Worm (Caenorhabditis elegans) whole organism, L2 larva: ENCODE results near the gene dpy-18.
A peak's percentile ranks its signal among the peaks of the same experiment; 100 is the strongest.

Experiments used
- C34F6.9 ChIP-seq: fragments of 150-350 bp; optimal IDR thresholded peaks from 2 replicates; lab custom pipeline; 2014; ENCODE audit warnings: missing biosample characterization, missing genetic modification characterization
- F13H6.1 ChIP-seq: sonication (generic microtip); optimal IDR thresholded peaks from 2 replicates; lab custom pipeline; 2016; ENCODE audit warnings: missing genetic modification characterization, missing compliant biosample characterization
- R02D3.7 ChIP-seq: fragments of 150-350 bp; optimal IDR thresholded peaks from 2 replicates; lab custom pipeline; 2014; ENCODE audit warnings: missing biosample characterization, missing genetic modification characterization
- Y55F3AM.14 ChIP-seq: fragments of 200-800 bp; sonication (Bioruptor generic); optimal IDR thresholded peaks from 2 replicates; lab custom pipeline; 2018; ENCODE audit warnings: mild to moderate bottlenecking, missing genetic modification characterization, missing compliant biosample characterization
- ZK546.5 ChIP-seq: sonication (generic microtip); optimal IDR thresholded peaks from 2 replicates; lab custom pipeline; 2017; ENCODE audit warnings: missing biosample characterization, missing genetic modification characterization
- alr-1 ChIP-seq: fragments of 150-350 bp; optimal IDR thresholded peaks from 2 replicates; lab custom pipeline; 2014; ENCODE audit warnings: missing biosample characterization, missing genetic modification characterization
- aly-2 ChIP-seq: fragments of 150-350 bp; optimal IDR thresholded peaks from 2 replicates; lab custom pipeline; 2014; ENCODE audit warnings: missing biosample characterization, missing genetic modification characterization
- ama-1 ChIP-seq: fragments of 150-350 bp; optimal IDR thresholded peaks from 2 replicates; lab custom pipeline; 2018; ENCODE audit warnings: inconsistent platforms
- blmp-1 ChIP-seq: sonication (generic microtip); optimal IDR thresholded peaks from 2 replicates; lab custom pipeline; 2017; ENCODE audit warnings: missing genetic modification characterization, mild to moderate bottlenecking, missing compliant biosample characterization, antibody characterized with exemption, moderate library complexity; ENCODE audit not compliant: insufficient read depth
- ceh-16 ChIP-seq: fragments of 150-350 bp; optimal IDR thresholded peaks from 2 replicates; lab custom pipeline; 2014; ENCODE audit warnings: missing biosample characterization, missing genetic modification characterization
- ceh-82 ChIP-seq: fragments of 150-350 bp; optimal IDR thresholded peaks from 2 replicates; lab custom pipeline; 2014; ENCODE audit warnings: missing biosample characterization, missing genetic modification characterization
- crh-2 ChIP-seq: sonication (generic microtip); optimal IDR thresholded peaks from 2 replicates; lab custom pipeline; 2017; ENCODE audit warnings: missing biosample characterization, missing genetic modification characterization
- dmd-4 ChIP-seq: sonication (generic microtip); optimal IDR thresholded peaks from 2 replicates; lab custom pipeline; 2017; ENCODE audit warnings: missing biosample characterization, missing genetic modification characterization
- egl-27 ChIP-seq: sonication (generic microtip); optimal IDR thresholded peaks from 3 replicates; lab custom pipeline; 2017; ENCODE audit warnings: missing biosample characterization, missing genetic modification reagents, missing genetic modification characterization
- elt-1 ChIP-seq: fragments of 150-350 bp; optimal IDR thresholded peaks from 2 replicates; lab custom pipeline; 2014; ENCODE audit warnings: missing biosample characterization, missing genetic modification characterization
- elt-3 ChIP-seq: sonication (generic microtip); optimal IDR thresholded peaks from 2 replicates; lab custom pipeline; 2017; ENCODE audit warnings: missing biosample characterization, missing genetic modification characterization
- fos-1 ChIP-seq: fragments of 150-350 bp; optimal IDR thresholded peaks from 2 replicates; lab custom pipeline; 2014; ENCODE audit warnings: missing biosample characterization, missing genetic modification characterization
- gmeb-1 ChIP-seq: fragments of 150-350 bp; optimal IDR thresholded peaks from 2 replicates; lab custom pipeline; 2014; ENCODE audit warnings: missing biosample characterization, missing genetic modification characterization
- lin-11 ChIP-seq: fragments of 150-350 bp; sonication (generic microtip); optimal IDR thresholded peaks from 2 replicates; lab custom pipeline; 2014; ENCODE audit warnings: missing biosample characterization, missing genetic modification characterization, inconsistent platforms, mixed read lengths
- lin-13 ChIP-seq: fragments of 150-350 bp; optimal IDR thresholded peaks from 2 replicates; lab custom pipeline; 2014; ENCODE audit warnings: missing biosample characterization, missing genetic modification reagents, missing genetic modification characterization
- lin-39 ChIP-seq: fragments of 150-350 bp; optimal IDR thresholded peaks from 2 replicates; lab custom pipeline; 2014; ENCODE audit warnings: missing biosample characterization, missing genetic modification reagents, missing genetic modification characterization
- lsy-2 ChIP-seq, 2 experiments: fragments of 150-350 bp in 1 of 2; sonication (generic microtip) in 1 of 2; optimal IDR thresholded peaks; 2 replicates each; lab custom pipeline; 2014 to 2017; ENCODE audit warnings: missing biosample characterization in 2 of 2, missing genetic modification characterization in 2 of 2
- mbf-1 ChIP-seq: sonication (generic microtip); optimal IDR thresholded peaks from 2 replicates; lab custom pipeline; 2017; ENCODE audit warnings: missing biosample characterization, missing genetic modification characterization
- mdl-1 ChIP-seq, 2 experiments: fragments of 150-350 bp in 1 of 2; sonication (generic microtip) in 1 of 2; optimal IDR thresholded peaks; 2 replicates each; lab custom pipeline; 2017; ENCODE audit warnings: missing biosample characterization in 2 of 2, missing genetic modification characterization in 2 of 2
- nhr-10 ChIP-seq: sonication (generic microtip); optimal IDR thresholded peaks from 2 replicates; lab custom pipeline; 2017; ENCODE audit warnings: missing biosample characterization, missing genetic modification characterization
- nhr-11 ChIP-seq: fragments of 150-350 bp; optimal IDR thresholded peaks from 2 replicates; lab custom pipeline; 2014; ENCODE audit warnings: missing biosample characterization, missing genetic modification characterization
- nhr-12 ChIP-seq: fragments of 150-350 bp; optimal IDR thresholded peaks from 2 replicates; lab custom pipeline; 2014; ENCODE audit warnings: missing biosample characterization, missing genetic modification characterization
- nhr-129 ChIP-seq: fragments of 150-350 bp; optimal IDR thresholded peaks from 2 replicates; lab custom pipeline; 2014; ENCODE audit warnings: missing biosample characterization, missing genetic modification characterization
- nhr-21 ChIP-seq: fragments of 150-350 bp; optimal IDR thresholded peaks from 2 replicates; lab custom pipeline; 2014; ENCODE audit warnings: missing biosample characterization, missing genetic modification characterization
- nhr-237 ChIP-seq: fragments of 150-350 bp; optimal IDR thresholded peaks from 2 replicates; lab custom pipeline; 2014; ENCODE audit warnings: missing biosample characterization, missing genetic modification characterization
- nhr-6 ChIP-seq: fragments of 150-350 bp; optimal IDR thresholded peaks from 2 replicates; lab custom pipeline; 2014; ENCODE audit warnings: missing biosample characterization, missing genetic modification characterization
- nhr-77 ChIP-seq: fragments of 150-350 bp; optimal IDR thresholded peaks from 2 replicates; lab custom pipeline; 2014; ENCODE audit warnings: missing biosample characterization, missing genetic modification characterization
- peb-1 ChIP-seq: fragments of 150-350 bp; optimal IDR thresholded peaks from 2 replicates; lab custom pipeline; 2014; ENCODE audit warnings: missing biosample characterization, missing genetic modification characterization
- sem-4 ChIP-seq: fragments of 150-350 bp; optimal IDR thresholded peaks from 2 replicates; lab custom pipeline; 2014; ENCODE audit warnings: missing biosample characterization, missing genetic modification reagents, missing genetic modification characterization
- sma-3 ChIP-seq: sonication (generic microtip); optimal IDR thresholded peaks from 2 replicates; lab custom pipeline; 2016; ENCODE audit warnings: missing genetic modification reagents, missing genetic modification characterization, missing compliant biosample characterization
- sma-9 ChIP-seq, 2 experiments: fragments of 150-350 bp in 1 of 2; sonication (generic microtip) in 1 of 2; optimal IDR thresholded peaks; 2 replicates each; lab custom pipeline; 2014 to 2016; ENCODE audit warnings: missing genetic modification characterization in 2 of 2, mild to moderate bottlenecking in 1 of 2, missing biosample characterization in 1 of 2, missing compliant biosample characterization in 1 of 2, missing genetic modification reagents in 1 of 2, moderate library complexity in 1 of 2
- snpc-4 ChIP-seq: fragments of 150-350 bp; optimal IDR thresholded peaks from 2 replicates; lab custom pipeline; 2014; ENCODE audit warnings: missing biosample characterization, missing genetic modification characterization
- unc-39 ChIP-seq: fragments of 150-350 bp; optimal IDR thresholded peaks from 2 replicates; lab custom pipeline; 2014; ENCODE audit warnings: missing biosample characterization, missing genetic modification characterization
- unc-55 ChIP-seq: fragments of 150-350 bp; sonication (generic microtip); optimal IDR thresholded peaks from 3 replicates; lab custom pipeline; 2014; ENCODE audit warnings: missing biosample characterization, missing genetic modification reagents, missing genetic modification characterization
- unc-62 ChIP-seq: fragments of 150-350 bp; optimal IDR thresholded peaks from 2 replicates; lab custom pipeline; 2014; ENCODE audit warnings: missing biosample characterization, missing genetic modification reagents, missing genetic modification characterization
- zag-1 ChIP-seq: fragments of 150-350 bp; optimal IDR thresholded peaks from 2 replicates; lab custom pipeline; 2014; ENCODE audit warnings: missing biosample characterization, missing genetic modification characterization
- ztf-1 ChIP-seq: fragments of 200-800 bp; sonication (Bioruptor generic); conservative IDR thresholded peaks from 2 replicates; pipeline ENCODE4 v1.3.6; 2022; ENCODE audit warnings: missing genetic modification characterization, missing compliant biosample characterization
- ztf-11 ChIP-seq: sonication (generic microtip); optimal IDR thresholded peaks from 2 replicates; lab custom pipeline; 2017; ENCODE audit warnings: missing biosample characterization, missing genetic modification characterization
- ztf-4 ChIP-seq: fragments of 150-350 bp; optimal IDR thresholded peaks from 2 replicates; lab custom pipeline; 2014; ENCODE audit warnings: missing biosample characterization, missing genetic modification characterization

dpy-18 gene

ce11 chrIII:11346383-11346782, 31.4 kb downstream of the dpy-18 start, which contains the start of gene T28D6.7:
Gene T28D6.7, minus strand, starts transcription at chrIII:11346483.
- TF ChIP-seq nhr-129 (tag; lab: Kevin White, UChicago), result no peak
- no peak for TF ChIP-seq unc-62 (GFP tag; lab: Kevin White, UChicago)
- TF ChIP-seq Y55F3AM.14 (GFP tag; lab: Kevin White, UChicago), result no peak
- no peak for TF ChIP-seq alr-1
- no peak for TF ChIP-seq elt-1 (tag; lab: Kevin White, UChicago)
- no peak for TF ChIP-seq blmp-1 (tag; lab: Kevin White, UChicago)
- TF ChIP-seq sem-4 (tag; lab: Kevin White, UChicago), result no peak
- TF ChIP-seq nhr-21 (tag; lab: Kevin White, UChicago), result no peak
- TF ChIP-seq lin-11, result no peak
- TF ChIP-seq sma-9 (GFP tag; optimal IDR thresholded peaks at IDR 0.05; lab: Kevin White, UChicago), result no peak
- no peak for TF ChIP-seq sma-9 (tag; optimal IDR thresholded peaks at IDR 0.05; lab: Kevin White, UChicago)
- no peak for TF ChIP-seq aly-2 (tag; lab: Kevin White, UChicago)
- TF ChIP-seq ztf-11 (tag; lab: Kevin White, UChicago), result no peak
- TF ChIP-seq nhr-77, result no peak
- TF ChIP-seq C34F6.9 (tag; lab: Kevin White, UChicago), result no peak
- TF ChIP-seq nhr-237 (tag; lab: Kevin White, UChicago), result no peak
- TF ChIP-seq egl-27 (tag; lab: Kevin White, UChicago), result no peak
- TF ChIP-seq peb-1 (tag; lab: Kevin White, UChicago), result no peak
- TF ChIP-seq unc-55 (GFP tag; lab: Kevin White, UChicago), result no peak
- TF ChIP-seq mdl-1 (tag; optimal IDR thresholded peaks at IDR 0.05; lab: Kevin White, UChicago), result no peak
- TF ChIP-seq, all 48 proteins: peak for 0

- no peak for TF ChIP-seq sma-9 (GFP tag; optimal IDR thresholded peaks at IDR 0.05; lab: Kevin White, UChicago)
- TF ChIP-seq sma-9 (tag; optimal IDR thresholded peaks at IDR 0.05; lab: Kevin White, UChicago), result no peak
- no peak for TF ChIP-seq lin-13 (GFP tag; lab: Kevin White, UChicago)
- no peak for TF ChIP-seq unc-55 (GFP tag; lab: Kevin White, UChicago)
- no peak for TF ChIP-seq sem-4 (tag; lab: Kevin White, UChicago)
- no peak for TF ChIP-seq aly-2 (tag; lab: Kevin White, UChicago)
- TF ChIP-seq unc-62 (GFP tag; lab: Kevin White, UChicago), result no peak
- no peak for TF ChIP-seq lin-39
- TF ChIP-seq ceh-16 (tag; lab: Kevin White, UChicago), result no peak
- TF ChIP-seq ztf-4, result no peak
- TF ChIP-seq mbf-1 (tag; lab: Kevin White, UChicago), result no peak
- no peak for TF ChIP-seq nhr-129 (tag; lab: Kevin White, UChicago)
- no peak for TF ChIP-seq nhr-12 (tag; lab: Kevin White, UChicago)
- TF ChIP-seq nhr-237 (tag; lab: Kevin White, UChicago), result no peak
- TF ChIP-seq C34F6.9 (tag; lab: Kevin White, UChicago), result no peak
- TF ChIP-seq lin-11, result no peak
Measured at ce11 chrIII:11344125-11344524, 33.7 kb downstream of the dpy-18 start.

- TF ChIP-seq elt-3 (tag; lab: Kevin White, UChicago), result no peak
- no peak for TF ChIP-seq nhr-237 (tag; lab: Kevin White, UChicago)
- TF ChIP-seq nhr-12 (tag; lab: Kevin White, UChicago), result no peak
- TF ChIP-seq ceh-82 (tag; lab: Kevin White, UChicago), result no peak
- TF ChIP-seq aly-2 (tag; lab: Kevin White, UChicago), result no peak
- peak; percentile 19 for TF ChIP-seq F13H6.1 (tag; lab: Kevin White, UChicago)
- no peak for TF ChIP-seq zag-1
- TF ChIP-seq unc-39 (tag; lab: Kevin White, UChicago), result no peak
- no peak for TF ChIP-seq nhr-77
- TF ChIP-seq nhr-21 (tag; lab: Kevin White, UChicago), result no peak
- no peak for TF ChIP-seq ZK546.5 (tag; lab: Kevin White, UChicago)
- TF ChIP-seq snpc-4 (tag; lab: Kevin White, UChicago), result no peak
- TF ChIP-seq nhr-129 (tag; lab: Kevin White, UChicago), result no peak
- TF ChIP-seq mdl-1 (tag; optimal IDR thresholded peaks at IDR 0.05; lab: Kevin White, UChicago), result no peak
- no peak for TF ChIP-seq dmd-4 (tag; lab: Kevin White, UChicago)
- no peak for TF ChIP-seq sma-9 (GFP tag; optimal IDR thresholded peaks at IDR 0.05; lab: Kevin White, UChicago)
- TF ChIP-seq sma-9 (tag; optimal IDR thresholded peaks at IDR 0.05; lab: Kevin White, UChicago), result no peak
- no peak for TF ChIP-seq alr-1
- TF ChIP-seq C34F6.9 (tag; lab: Kevin White, UChicago), result peak; percentile 41
- no peak for TF ChIP-seq crh-2 (tag; lab: Kevin White, UChicago)
- no peak for TF ChIP-seq nhr-11 (tag; lab: Kevin White, UChicago)
- TF ChIP-seq Y55F3AM.14 (GFP tag; lab: Kevin White, UChicago), result no peak
- no peak for TF ChIP-seq nhr-6 (tag; lab: Kevin White, UChicago)
- no peak for TF ChIP-seq lin-11
- no peak for TF ChIP-seq egl-27 (tag; lab: Kevin White, UChicago)
- no peak for TF ChIP-seq nhr-10
- TF ChIP-seq ama-1 (lab: Kevin White, UChicago), result no peak
- TF ChIP-seq peb-1 (tag; lab: Kevin White, UChicago), result no peak
- TF ChIP-seq sem-4 (tag; lab: Kevin White, UChicago), result no peak
- TF ChIP-seq ceh-16 (tag; lab: Kevin White, UChicago), result no peak
- TF ChIP-seq lsy-2 (tag; optimal IDR thresholded peaks at IDR 0.05; lab: Kevin White, UChicago), result peak; percentile 41 to 45
- TF ChIP-seq gmeb-1 (tag; lab: Kevin White, UChicago), result peak; percentile 27
- TF ChIP-seq ztf-11 (tag; lab: Kevin White, UChicago), result no peak
- TF ChIP-seq R02D3.7 (tag; lab: Kevin White, UChicago), result no peak
- TF ChIP-seq ztf-4, result no peak
- no peak for TF ChIP-seq blmp-1 (tag; lab: Kevin White, UChicago)
- TF ChIP-seq lin-39, result no peak
- no peak for TF ChIP-seq unc-62 (GFP tag; lab: Kevin White, UChicago)
- TF ChIP-seq sma-3 (GFP tag; lab: Kevin White, UChicago), result no peak
- TF ChIP-seq fos-1 (tag; lab: Kevin White, UChicago), result no peak
- peak; percentile 37 for TF ChIP-seq unc-55 (GFP tag; lab: Kevin White, UChicago)
- no peak for TF ChIP-seq ztf-1
Measured at ce11 chrIII:11343041-11343440, 34.7 kb downstream of the dpy-18 start, which contains the start of the genes T28D6.6 and pen-2. Gene T28D6.6, minus strand, starts transcription at chrIII:11343108. Gene pen-2, plus strand, starts transcription at chrIII:11343322.
